Worm (Caenorhabditis elegans) whole organism, midembryonic: ENCODE data around the gene Y19D2B.2.
"Not testable (repeated sequence)": the region's sequence is repeated elsewhere in the genome, so short reads cannot be mapped to it uniquely, and the experiment has no call there.

Experiments used
- T22C8.4 ChIP-seq: fragments of 200-800 bp; sonication (Bioruptor generic); IDR thresholded peaks from 2 replicates; pipeline ENCODE4 v1.3.6; 2022; ENCODE audit warnings: missing genetic modification characterization, missing compliant biosample characterization
- cog-1 ChIP-seq: sonication (generic microtip); optimal IDR thresholded peaks from 2 replicates; lab custom pipeline; 2016; ENCODE audit warnings: missing genetic modification characterization, missing compliant biosample characterization
- flt-1 ChIP-seq: fragments of 200-800 bp; sonication (Bioruptor generic); IDR thresholded peaks from 2 replicates; pipeline ENCODE4 v1.3.6; 2022; ENCODE audit warnings: missing genetic modification characterization, missing compliant biosample characterization
- klf-2 ChIP-seq: fragments of 200-800 bp; sonication (Bioruptor generic); conservative IDR thresholded peaks from 2 replicates; pipeline ENCODE4 v1.3.6; 2022; ENCODE audit warnings: missing genetic modification reagents, missing genetic modification characterization, missing compliant biosample characterization
- med-1 ChIP-seq: sonication (generic microtip); optimal IDR thresholded peaks from 2 replicates; lab custom pipeline; 2017; ENCODE audit warnings: missing genetic modification characterization, mild to moderate bottlenecking, missing compliant biosample characterization, antibody characterized with exemption, missing genetic modification reagents; ENCODE audit not compliant: insufficient read depth
- ref-1 ChIP-seq: fragments of 200-800 bp; sonication (Bioruptor generic); conservative IDR thresholded peaks from 2 replicates; pipeline ENCODE4 v1.3.6; 2022; ENCODE audit warnings: missing genetic modification reagents, missing genetic modification characterization, missing compliant biosample characterization
- tab-1 ChIP-seq: fragments of 200-800 bp; sonication (Bioruptor generic); IDR thresholded peaks from 2 replicates; pipeline ENCODE4 v1.3.6; 2022; ENCODE audit warnings: missing genetic modification characterization, missing compliant biosample characterization
- ztf-23 ChIP-seq: fragments of 200-800 bp; sonication (Bioruptor generic); IDR thresholded peaks from 2 replicates; pipeline ENCODE4 v1.3.6; 2022; ENCODE audit warnings: missing genetic modification reagents, missing genetic modification characterization, missing compliant biosample characterization
- ztf-29 ChIP-seq: fragments of 200-800 bp; sonication (Bioruptor generic); IDR thresholded peaks from 2 replicates; pipeline ENCODE4 v1.3.6; 2022; ENCODE audit warnings: missing genetic modification reagents, missing genetic modification characterization, missing compliant biosample characterization

Gene Y19D2B.2

ce11 chrII:10925804-10926570 is 1.9 kb downstream of the Y19D2B.2 start, which contains the start of gene metr-1:
TSS of gene metr-1 (plus strand) at chrII:10926561.
- TF ChIP-seq ztf-23 (GFP tag; lab: Robert Waterston, UW) (no peak), ref-1 (GFP tag; lab: Robert Waterston, UW) (no peak), cog-1 (tag; lab: Kevin White, UChicago) (no peak), med-1 (GFP tag; lab: Kevin White, UChicago) (no peak), ztf-29 (GFP tag; lab: Robert Waterston, UW) (no peak), flt-1 (no peak), T22C8.4 (GFP tag; lab: Robert Waterston, UW) (no peak), tab-1 (GFP tag; lab: Robert Waterston, UW) (no peak), klf-2 (GFP tag; lab: Robert Waterston, UW) (no peak)

ce11 chrII:10930678-10931650 is 6.9 kb downstream of the Y19D2B.2 start:
- TF ChIP-seq cog-1 (tag; lab: Kevin White, UChicago): no peak
- no peak for TF ChIP-seq ref-1 (GFP tag; lab: Robert Waterston, UW)
- no peak for TF ChIP-seq ztf-23 (GFP tag; lab: Robert Waterston, UW)
- TF ChIP-seq med-1 (GFP tag; lab: Kevin White, UChicago): no peak
- TF ChIP-seq T22C8.4 (GFP tag; lab: Robert Waterston, UW): no peak
- TF ChIP-seq ztf-29 (GFP tag; lab: Robert Waterston, UW): no peak
- no peak for TF ChIP-seq klf-2 (GFP tag; lab: Robert Waterston, UW)
- TF ChIP-seq tab-1 (GFP tag; lab: Robert Waterston, UW): no peak
- no peak for TF ChIP-seq flt-1

ce11 chrII:10932305-10932704 is 8.3 kb downstream of the Y19D2B.2 start:
- TF ChIP-seq ztf-23 (GFP tag; lab: Robert Waterston, UW) (no peak), flt-1 (no peak), T22C8.4 (GFP tag; lab: Robert Waterston, UW) (no peak), ref-1 (GFP tag; lab: Robert Waterston, UW) (no peak), ztf-29 (GFP tag; lab: Robert Waterston, UW) (no peak), med-1 (GFP tag; lab: Kevin White, UChicago) (no peak), cog-1 (tag; lab: Kevin White, UChicago) (no peak)

- TF ChIP-seq ztf-23 (GFP tag; lab: Robert Waterston, UW) (no peak), ref-1 (GFP tag; lab: Robert Waterston, UW) (no peak), tab-1 (GFP tag; lab: Robert Waterston, UW) (no peak), klf-2 (GFP tag; lab: Robert Waterston, UW) (no peak)
Observed at ce11 chrII:10933948-10934722, 10.1 kb downstream of the Y19D2B.2 start.

ce11 chrII:10934786-10935185 is 10.7 kb downstream of the Y19D2B.2 start, which contains the start of gene R03D7.2:
TSS of gene R03D7.2 (minus strand) at chrII:10935184.
- TF ChIP-seq ref-1 (GFP tag; lab: Robert Waterston, UW) (no peak), klf-2 (GFP tag; lab: Robert Waterston, UW) (no peak), med-1 (GFP tag; lab: Kevin White, UChicago) (no peak), flt-1 (no peak), tab-1 (GFP tag; lab: Robert Waterston, UW) (no peak)

- TF ChIP-seq cog-1 (tag; lab: Kevin White, UChicago) (no peak), ztf-23 (GFP tag; lab: Robert Waterston, UW) (no peak), klf-2 (GFP tag; lab: Robert Waterston, UW) (no peak), ref-1 (GFP tag; lab: Robert Waterston, UW) (no peak), flt-1 (no peak), T22C8.4 (GFP tag; lab: Robert Waterston, UW) (no peak), med-1 (GFP tag; lab: Kevin White, UChicago) (no peak), tab-1 (GFP tag; lab: Robert Waterston, UW) (no peak), ztf-29 (GFP tag; lab: Robert Waterston, UW) (no peak)
Observed at ce11 chrII:10935336-10935735, 11.3 kb downstream of the Y19D2B.2 start.

ce11 chrII:10941918-10942317 is 17.9 kb downstream of the Y19D2B.2 start, which contains the start of gene R03D7.15:
TSS of gene R03D7.15 (plus strand) at chrII:10942216.
- TF ChIP-seq flt-1; tab-1 (GFP tag; lab: Robert Waterston, UW); ztf-29 (GFP tag; lab: Robert Waterston, UW): not testable (repeated sequence)

- TF ChIP-seq ztf-23 (GFP tag; lab: Robert Waterston, UW) (no peak), tab-1 (GFP tag; lab: Robert Waterston, UW) (no peak), ztf-29 (GFP tag; lab: Robert Waterston, UW) (no peak), T22C8.4 (GFP tag; lab: Robert Waterston, UW) (no peak), klf-2 (GFP tag; lab: Robert Waterston, UW) (no peak), med-1 (GFP tag; lab: Kevin White, UChicago) (no peak), flt-1 (no peak), cog-1 (tag; lab: Kevin White, UChicago) (no peak), ref-1 (GFP tag; lab: Robert Waterston, UW) (no peak)
Observed at ce11 chrII:10945446-10945845, 21.4 kb downstream of the Y19D2B.2 start.
